Worm (Caenorhabditis elegans): ENCODE data around the gene C18G1.1.
A peak's percentile ranks its signal among the peaks of the same experiment; 100 is the strongest.

The C18G1.1 gene

ce11 chrV:4731154-4731961, 46.4 kb upstream of the C18G1.1 start, which contains the start of gene F39G3.3:
F39G3.3 (plus strand) TSS chrV:4731911.
- TF ChIP-seq tag-97 (GFP tag; IDR thresholded peaks at IDR 0.05): no peak
- peak; percentile 10 for TF ChIP-seq nhr-6 (tag; optimal IDR thresholded peaks at IDR 0.05)
- no peak for TF ChIP-seq zfp-3 (GFP tag; conservative IDR thresholded peaks at IDR 0.05)
- peak; percentile 50 for TF ChIP-seq rbr-2 (tag; optimal IDR thresholded peaks at IDR 0.05)
- TF ChIP-seq zip-2 (tag; optimal IDR thresholded peaks at IDR 0.05): no peak
- no peak for TF ChIP-seq unc-39 (tag; optimal IDR thresholded peaks at IDR 0.05)
- no peak for TF ChIP-seq ZK337.2 (GFP tag; IDR thresholded peaks at IDR 0.05)
- TF ChIP-seq unc-130 (GFP tag; optimal IDR thresholded peaks at IDR 0.05): peak; percentile 68
- no peak for TF ChIP-seq nhr-25 (tag; optimal IDR thresholded peaks at IDR 0.05; ENCODE audit: borderline replicate concordance, insufficient read depth)
- TF ChIP-seq hmg-1.1 (GFP tag; IDR thresholded peaks at IDR 0.05): peak; percentile 81
- TF ChIP-seq lin-13 (GFP tag; optimal IDR thresholded peaks at IDR 0.05): no peak
- TF ChIP-seq lsy-2 (tag; optimal IDR thresholded peaks at IDR 0.05): peak in 1 of 2 experiments; percentile 55
- TF ChIP-seq sdz-12 (GFP tag; optimal IDR thresholded peaks at IDR 0.05): no peak
- peak; percentile 30 for TF ChIP-seq dpl-1 (GFP tag; optimal IDR thresholded peaks at IDR 0.05)
- no peak for TF ChIP-seq daf-8 (GFP tag; IDR thresholded peaks at IDR 0.05)
- TF ChIP-seq nhr-48 (tag; optimal IDR thresholded peaks at IDR 0.05): no peak
- no peak for TF ChIP-seq ZK546.5 (tag; optimal IDR thresholded peaks at IDR 0.05)
- TF ChIP-seq duxl-1 (tag; optimal IDR thresholded peaks at IDR 0.05; ENCODE audit: poor library complexity): peak; percentile 58
- TF ChIP-seq unc-62 (GFP tag; optimal IDR thresholded peaks at IDR 0.05 in 1 of 2): no peak
- TF ChIP-seq unc-62 (tag; optimal IDR thresholded peaks at IDR 0.05): no peak
- peak; percentile 84 for TF ChIP-seq F49E8.2 (tag; optimal IDR thresholded peaks at IDR 0.05; ENCODE audit: borderline replicate concordance)
- no peak for TF ChIP-seq zfp-2 (tag; optimal IDR thresholded peaks at IDR 0.05)
- no peak for TF ChIP-seq fos-1 (tag; optimal IDR thresholded peaks at IDR 0.05)
- TF ChIP-seq nhr-10 (tag; optimal IDR thresholded peaks at IDR 0.05): no peak
- TF ChIP-seq hlh-11 (tag; optimal IDR thresholded peaks at IDR 0.05): peak; percentile 14
- peak in 1 of 2 experiments; percentile 2 for TF ChIP-seq daf-16 (GFP tag; optimal IDR thresholded peaks at IDR 0.05)
- TF ChIP-seq daf-16 (tag; optimal IDR thresholded peaks at IDR 0.05): peak; percentile 59
- TF ChIP-seq vab-7 (GFP tag; IDR thresholded peaks at IDR 0.05): peak; percentile 48; the same call in 1 of the 2 replicates
- TF ChIP-seq lin-1 (GFP tag; IDR thresholded peaks at IDR 0.05): no peak
- no peak for TF ChIP-seq spr-3 (GFP tag; optimal IDR thresholded peaks at IDR 0.05)
- TF ChIP-seq dve-1 (tag; optimal IDR thresholded peaks at IDR 0.05; ENCODE audit: insufficient read depth): peak; percentile 45
- TF ChIP-seq ceh-82 (tag; optimal IDR thresholded peaks at IDR 0.05): no peak
- TF ChIP-seq F37D6.2 (tag; optimal IDR thresholded peaks at IDR 0.05): no peak
- TF ChIP-seq lin-39 (tag; optimal IDR thresholded peaks at IDR 0.05): no peak
- no peak for TF ChIP-seq spr-1 (tag; optimal IDR thresholded peaks at IDR 0.05)
- TF ChIP-seq ztf-7 (tag; optimal IDR thresholded peaks at IDR 0.05): no peak
- no peak for TF ChIP-seq mdl-1 (tag; optimal IDR thresholded peaks at IDR 0.05)
- TF ChIP-seq nhr-11 (tag; optimal IDR thresholded peaks at IDR 0.05): no peak
- TF ChIP-seq arid-1 (GFP tag; conservative IDR thresholded peaks at IDR 0.05): no peak
- TF ChIP-seq egl-27 (tag; optimal IDR thresholded peaks at IDR 0.05): no peak
- TF ChIP-seq F26F4.8 (GFP tag; conservative IDR thresholded peaks at IDR 0.05): no peak
- no peak for TF ChIP-seq daf-12 (tag; optimal IDR thresholded peaks at IDR 0.05)
- TF ChIP-seq set-16 (GFP tag; IDR thresholded peaks at IDR 0.05): no peak
- no peak for TF ChIP-seq lin-15B (tag; optimal IDR thresholded peaks at IDR 0.05)
- 0 out of 2 replicates have a peak, but pooled peaks have one; percentile 64 for TF ChIP-seq pha-4 (GFP tag; IDR thresholded peaks at IDR 0.05)
- TF ChIP-seq pha-4 (tag; optimal IDR thresholded peaks at IDR 0.05): no peak
- TF ChIP-seq hif-1 (tag; optimal IDR thresholded peaks at IDR 0.05): peak in 1 of 2 experiments; percentile 35
- TF ChIP-seq nhr-77 (tag; optimal IDR thresholded peaks at IDR 0.05): no peak
- TF ChIP-seq nhr-28 (tag; optimal IDR thresholded peaks at IDR 0.05): peak; percentile 47
- TF ChIP-seq skn-1 (tag; optimal IDR thresholded peaks at IDR 0.05): no peak
- peak; percentile 41 for TF ChIP-seq ces-1 (GFP tag; optimal IDR thresholded peaks at IDR 0.05)
